Worm (Caenorhabditis elegans) whole organism, young adult: Measurements from ENCODE around the gene F53F4.12.

Experiments
- B0035.1 ChIP-seq: sonication (generic microtip); optimal IDR thresholded peaks from 2 replicates; lab custom pipeline; 2016; ENCODE audit warnings: missing genetic modification characterization, mild to moderate bottlenecking, missing compliant biosample characterization, missing genotype, missing genetic modification reagents
- C17E4.6 ChIP-seq: fragments of 200-800 bp; sonication (Bioruptor generic); IDR thresholded peaks from 2 replicates; pipeline ENCODE4 v1.3.6; 2022; ENCODE audit warnings: missing genetic modification reagents, missing genetic modification characterization, missing compliant biosample characterization
- F22D6.2 ChIP-seq: sonication (generic microtip); optimal IDR thresholded peaks from 2 replicates; lab custom pipeline; 2016; ENCODE audit warnings: mild to moderate bottlenecking, missing genetic modification characterization, missing compliant biosample characterization
- F37B4.10 ChIP-seq: fragments of 200-800 bp; sonication (Bioruptor generic); IDR thresholded peaks from 2 replicates; pipeline ENCODE4 v1.3.6; 2022; ENCODE audit warnings: missing genetic modification characterization, missing compliant biosample characterization
- F57C9.4 ChIP-seq: sonication (generic microtip); optimal IDR thresholded peaks from 2 replicates; lab custom pipeline; 2017; ENCODE audit warnings: mild to moderate bottlenecking, missing genetic modification characterization, missing compliant biosample characterization
- K11D2.4 ChIP-seq: fragments of 200-800 bp; sonication (Bioruptor generic); IDR thresholded peaks from 2 replicates; pipeline ENCODE4 v1.3.6; 2022; ENCODE audit warnings: missing genetic modification reagents, missing genetic modification characterization, missing compliant biosample characterization
- T07F8.4 ChIP-seq: sonication (generic microtip); optimal IDR thresholded peaks from 2 replicates; lab custom pipeline; 2016; ENCODE audit warnings: mild to moderate bottlenecking, missing genetic modification characterization, moderate library complexity, missing compliant biosample characterization
- T26A5.8 ChIP-seq: sonication (generic microtip); optimal IDR thresholded peaks from 2 replicates; lab custom pipeline; 2016; ENCODE audit warnings: missing genetic modification characterization, missing compliant biosample characterization
- Y53F4B.3 ChIP-seq: fragments of 200-800 bp; sonication (Bioruptor generic); IDR thresholded peaks from 2 replicates; pipeline ENCODE4 v1.3.6; 2022; ENCODE audit warnings: missing genetic modification reagents, missing genetic modification characterization, missing compliant biosample characterization
- Y67H2A.10 ChIP-seq: fragments of 200-800 bp; sonication (Bioruptor generic); conservative IDR thresholded peaks from 2 replicates; pipeline ENCODE4 v1.3.6; 2022; ENCODE audit warnings: missing genetic modification reagents, missing genetic modification characterization, missing compliant biosample characterization
- ZK185.1 ChIP-seq: sonication (generic microtip); optimal IDR thresholded peaks from 2 replicates; lab custom pipeline; 2016; ENCODE audit warnings: mild to moderate bottlenecking, missing genetic modification characterization, missing compliant biosample characterization; ENCODE audit not compliant: poor library complexity, severe bottlenecking
- akir-1 ChIP-seq: fragments of 200-800 bp; sonication (Bioruptor generic); optimal IDR thresholded peaks from 2 replicates; lab custom pipeline; 2018; ENCODE audit warnings: mild to moderate bottlenecking, missing genetic modification characterization, moderate library complexity, missing compliant biosample characterization
- attf-3 ChIP-seq: fragments of 200-800 bp; sonication (Bioruptor generic); conservative IDR thresholded peaks from 2 replicates; pipeline ENCODE4 v1.3.6; 2022; ENCODE audit warnings: missing genetic modification reagents, missing genetic modification characterization, missing compliant biosample characterization
- cebp-2 ChIP-seq: fragments of 200-800 bp; sonication (Bioruptor generic); IDR thresholded peaks from 2 replicates; pipeline ENCODE4 v1.3.6; 2022; ENCODE audit warnings: missing genetic modification characterization, missing compliant biosample characterization
- ceh-100 ChIP-seq: fragments of 200-800 bp; sonication (Bioruptor generic); IDR thresholded peaks from 2 replicates; pipeline ENCODE4 v1.3.6; 2022; ENCODE audit warnings: missing genetic modification reagents, missing genetic modification characterization, missing compliant biosample characterization
- ceh-27 ChIP-seq: fragments of 200-800 bp; sonication (Bioruptor generic); optimal IDR thresholded peaks from 2 replicates; lab custom pipeline; 2018; ENCODE audit warnings: mild to moderate bottlenecking, missing genetic modification characterization, moderate library complexity, missing compliant biosample characterization
- ceh-91 ChIP-seq: fragments of 200-800 bp; sonication (Bioruptor generic); IDR thresholded peaks from 2 replicates; pipeline ENCODE4 v1.3.6; 2022; ENCODE audit warnings: missing genetic modification reagents, missing genetic modification characterization, missing compliant biosample characterization
- chd-7 ChIP-seq: sonication (generic microtip); optimal IDR thresholded peaks from 2 replicates; lab custom pipeline; 2016; ENCODE audit warnings: mild to moderate bottlenecking, missing genetic modification characterization, moderate library complexity, missing compliant biosample characterization
- die-1 ChIP-seq: sonication (generic microtip); optimal IDR thresholded peaks from 2 replicates; lab custom pipeline; 2016; ENCODE audit warnings: missing genotype, mild to moderate bottlenecking, missing genetic modification characterization, missing compliant biosample characterization
- dpl-1 ChIP-seq: fragments of 150-350 bp; optimal IDR thresholded peaks from 2 replicates; lab custom pipeline; 2014; ENCODE audit warnings: missing biosample characterization, missing genetic modification reagents, missing genetic modification characterization
- ekl-4 ChIP-seq: fragments of 200-800 bp; sonication (Bioruptor generic); IDR thresholded peaks from 2 replicates; pipeline ENCODE4 v1.3.6; 2022; ENCODE audit warnings: missing genetic modification reagents, missing genetic modification characterization, missing compliant biosample characterization
- fkh-3 ChIP-seq: sonication (generic microtip); optimal IDR thresholded peaks from 2 replicates; lab custom pipeline; 2016; ENCODE audit warnings: mild to moderate bottlenecking, missing genetic modification characterization, missing compliant biosample characterization
- gei-17 ChIP-seq: fragments of 200-800 bp; sonication (Bioruptor generic); optimal IDR thresholded peaks from 2 replicates; lab custom pipeline; 2018; ENCODE audit warnings: mild to moderate bottlenecking, missing genetic modification characterization, missing compliant biosample characterization
- hsf-1 ChIP-seq: fragments of 200-800 bp; sonication (Bioruptor generic); IDR thresholded peaks from 2 replicates; pipeline ENCODE4 v1.3.6; 2022; ENCODE audit warnings: missing genetic modification reagents, missing genetic modification characterization, missing compliant biosample characterization
- lag-1 ChIP-seq: fragments of 200-800 bp; sonication (Bioruptor generic); IDR thresholded peaks from 2 replicates; pipeline ENCODE4 v1.3.6; 2022; ENCODE audit warnings: missing genetic modification reagents, missing genetic modification characterization, missing compliant biosample characterization
- lin-26 ChIP-seq: fragments of 200-800 bp; sonication (Bioruptor generic); IDR thresholded peaks from 2 replicates; pipeline ENCODE4 v1.3.6; 2022; ENCODE audit warnings: missing genetic modification reagents, missing genetic modification characterization, missing compliant biosample characterization
- lin-35 ChIP-seq, 3 experiments: fragments of 150-350 bp in 2 of 3; sonication (generic microtip) in 1 of 3; optimal IDR thresholded peaks; 2 replicates each; lab custom pipeline; 2014 to 2018; ENCODE audit warnings: missing biosample characterization in 3 of 3, missing genetic modification characterization in 3 of 3, missing genetic modification reagents in 3 of 3
- madf-6 ChIP-seq: fragments of 200-800 bp; sonication (Bioruptor generic); IDR thresholded peaks from 2 replicates; pipeline ENCODE4 v1.3.6; 2022; ENCODE audit warnings: missing genetic modification reagents, missing genetic modification characterization, missing compliant biosample characterization
- madf-8 ChIP-seq: fragments of 200-800 bp; sonication (Bioruptor generic); conservative IDR thresholded peaks from 2 replicates; pipeline ENCODE4 v1.3.6; 2022; ENCODE audit warnings: missing genetic modification reagents, missing genetic modification characterization, missing compliant biosample characterization
- mcd-1 ChIP-seq: fragments of 200-800 bp; sonication (Bioruptor generic); IDR thresholded peaks from 2 replicates; pipeline ENCODE4 v1.3.6; 2022; ENCODE audit warnings: missing genetic modification reagents, missing genetic modification characterization, missing compliant biosample characterization
- mel-28 ChIP-seq: sonication (generic microtip); optimal IDR thresholded peaks from 2 replicates; lab custom pipeline; 2016; ENCODE audit warnings: borderline replicate concordance, mild to moderate bottlenecking, missing genetic modification characterization, missing compliant biosample characterization
- mxl-1 ChIP-seq: sonication (generic microtip); optimal IDR thresholded peaks from 2 replicates; lab custom pipeline; 2016; ENCODE audit warnings: missing genetic modification characterization, missing compliant biosample characterization
- nfya-2 ChIP-seq: fragments of 200-800 bp; sonication (Bioruptor generic); IDR thresholded peaks from 2 replicates; pipeline ENCODE4 v1.3.6; 2022; ENCODE audit warnings: missing genetic modification reagents, missing genetic modification characterization, missing compliant biosample characterization
- nhr-179 ChIP-seq: sonication (generic microtip); optimal IDR thresholded peaks from 2 replicates; lab custom pipeline; 2016; ENCODE audit warnings: mild to moderate bottlenecking, missing genetic modification characterization, missing compliant biosample characterization
- nhr-27 ChIP-seq: fragments of 200-800 bp; sonication (Bioruptor generic); optimal IDR thresholded peaks from 2 replicates; lab custom pipeline; 2018; ENCODE audit warnings: mild to moderate bottlenecking, missing genetic modification characterization, moderate library complexity, missing compliant biosample characterization
- rec-8 ChIP-seq, 2 experiments: sonication (generic microtip); optimal IDR thresholded peaks; 2 replicates each; lab custom pipeline; 2016; ENCODE audit warnings: mild to moderate bottlenecking in 2 of 2, missing genetic modification characterization in 2 of 2, missing genetic modification reagents in 2 of 2, missing genotype in 2 of 2, missing biosample characterization in 1 of 2, missing compliant biosample characterization in 1 of 2, moderate library complexity in 1 of 2
- snpc-1.1 ChIP-seq: sonication (generic microtip); optimal IDR thresholded peaks from 2 replicates; lab custom pipeline; 2017; ENCODE audit warnings: missing genetic modification characterization, mild to moderate bottlenecking, missing compliant biosample characterization, antibody characterized with exemption, moderate library complexity, missing genotype, missing genetic modification reagents; ENCODE audit not compliant: insufficient read depth
- somi-1 ChIP-seq: fragments of 200-800 bp; sonication (Bioruptor generic); optimal IDR thresholded peaks from 2 replicates; lab custom pipeline; 2018; ENCODE audit warnings: mild to moderate bottlenecking, missing genetic modification characterization, missing compliant biosample characterization
- sptf-2 ChIP-seq: fragments of 200-800 bp; sonication (Bioruptor generic); optimal IDR thresholded peaks from 2 replicates; lab custom pipeline; 2018; ENCODE audit warnings: mild to moderate bottlenecking, missing genetic modification characterization, missing compliant biosample characterization
- tbp1 ChIP-seq: fragments of 200-800 bp; sonication (Bioruptor generic); optimal IDR thresholded peaks from 2 replicates; lab custom pipeline; 2018; ENCODE audit warnings: mild to moderate bottlenecking, missing genetic modification characterization, missing compliant biosample characterization
- unc-62 ChIP-seq: fragments of 150-350 bp; optimal IDR thresholded peaks from 2 replicates; lab custom pipeline; 2014; ENCODE audit warnings: missing biosample characterization, missing genetic modification reagents, missing genetic modification characterization
- xnd-1 ChIP-seq: sonication (generic microtip); optimal IDR thresholded peaks from 2 replicates; lab custom pipeline; 2016; ENCODE audit warnings: missing genotype, missing genetic modification reagents, missing genetic modification characterization, missing compliant biosample characterization
- zim-3 ChIP-seq: sonication (generic microtip); optimal IDR thresholded peaks from 2 replicates; lab custom pipeline; 2017; ENCODE audit warnings: mild to moderate bottlenecking, missing genetic modification characterization, moderate library complexity, missing compliant biosample characterization
- ztf-28 ChIP-seq: fragments of 200-800 bp; sonication (Bioruptor generic); IDR thresholded peaks from 2 replicates; pipeline ENCODE4 v1.3.6; 2022; ENCODE audit warnings: missing genetic modification reagents, missing genetic modification characterization, missing compliant biosample characterization

F53F4.12 gene

ce11 chrV:13655202-13655764, 29.4 kb downstream of the F53F4.12 start (continued):
- TF ChIP-seq xnd-1 (no peak), ceh-27 (peak; percentile 33), T07F8.4 (no peak), rec-8 (tag; optimal IDR thresholded peaks at IDR 0.05; lab: Kevin White, UChicago) (no peak)

DNA sequence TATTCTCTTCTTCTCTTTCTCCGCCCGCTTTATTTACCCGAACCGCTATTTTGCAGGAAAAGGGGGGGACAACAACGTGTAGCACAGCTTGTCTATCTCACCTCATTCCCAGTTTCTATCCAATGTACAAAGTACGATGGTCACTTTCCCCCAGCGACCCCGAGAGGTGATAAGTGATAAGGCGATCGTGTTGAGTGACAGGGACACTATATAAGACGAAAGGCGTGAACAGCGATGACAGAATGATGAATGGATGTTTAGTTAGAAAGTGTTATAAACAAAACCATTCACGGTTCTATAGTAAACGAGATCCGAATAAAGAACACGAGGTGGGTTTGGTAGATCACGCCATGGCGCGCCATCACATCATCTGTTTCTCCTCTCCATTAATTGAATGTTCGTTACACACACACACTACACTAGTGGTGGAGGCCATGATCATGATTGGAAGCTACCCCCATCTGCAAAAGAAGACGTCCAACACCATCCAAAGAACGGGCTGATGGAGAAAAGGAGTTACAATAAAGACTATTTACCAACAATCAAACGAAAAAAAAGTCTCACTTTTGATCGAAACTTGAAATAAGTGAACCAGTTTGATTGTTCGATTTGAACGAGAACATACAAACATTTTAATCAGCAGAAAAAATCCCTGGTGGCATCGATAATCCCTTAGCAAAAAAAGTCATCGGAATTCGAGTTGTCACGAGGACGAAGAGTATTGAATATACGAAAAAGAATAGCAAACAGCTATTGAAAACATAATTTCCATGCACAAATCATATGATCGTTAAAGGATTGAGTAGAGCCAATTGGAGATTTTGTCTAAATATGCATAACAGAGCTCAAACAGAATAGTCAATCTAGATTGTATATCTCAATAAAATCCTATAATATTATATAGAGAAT, 30.8 kb downstream of the F53F4.12 start:
- TF ChIP-seq T07F8.4 (no peak), akir-1 (GFP tag; lab: Kevin White, UChicago) (peak; percentile 45), zim-3 (tag; lab: Kevin White, UChicago) (no peak), ztf-28 (GFP tag; lab: Robert Waterston, UW) (no peak), F37B4.10 (GFP tag; lab: Robert Waterston, UW) (no peak), chd-7 (peak; percentile 69), ceh-100 (no peak), ekl-4 (GFP tag; lab: Robert Waterston, UW) (peak; percentile 38; the same call in 1 of the 2 replicates), mxl-1 (tag; lab: Kevin White, UChicago) (no peak), die-1 (tag; lab: Kevin White, UChicago) (peak; percentile 29), sptf-2 (GFP tag; lab: Kevin White, UChicago) (no peak), T26A5.8 (tag; lab: Kevin White, UChicago) (no peak), madf-6 (GFP tag; lab: Robert Waterston, UW) (no peak; the same call in none of the 2 replicates), ceh-91 (GFP tag; lab: Robert Waterston, UW) (no peak), tbp1 (GFP tag; lab: Kevin White, UChicago) (peak; percentile 59), unc-62 (GFP tag; lab: Kevin White, UChicago) (peak; percentile 35), somi-1 (peak; percentile 48), F57C9.4 (tag; lab: Kevin White, UChicago) (no peak), dpl-1 (no peak), madf-8 (GFP tag; lab: Robert Waterston, UW) (no peak), lin-35 (GFP tag; optimal IDR thresholded peaks at IDR 0.05; lab: Kevin White, UChicago) (no peak), nhr-27 (tag; lab: Kevin White, UChicago) (no peak), gei-17 (no peak), K11D2.4 (GFP tag; lab: Robert Waterston, UW) (no peak; the same call in 1 of the 2 replicates), mcd-1 (GFP tag; lab: Robert Waterston, UW) (peak; percentile 44; the same call in 1 of the 2 replicates), Y53F4B.3 (GFP tag; lab: Robert Waterston, UW) (no peak), nhr-179 (tag; lab: Kevin White, UChicago) (no peak), hsf-1 (GFP tag; lab: Robert Waterston, UW) (0 out of 2 replicates have a peak, but pooled peaks have one; percentile 7), nfya-2 (GFP tag; lab: Robert Waterston, UW) (0 out of 2 replicates have a peak, but pooled peaks have one; percentile 11), C17E4.6 (GFP tag; lab: Robert Waterston, UW) (no peak), fkh-3 (tag; lab: Kevin White, UChicago) (no peak), ceh-27 (no peak), mel-28 (no peak), ZK185.1 (tag; lab: Kevin White, UChicago) (peak; percentile 9), F22D6.2 (tag; lab: Kevin White, UChicago) (peak; percentile 56), snpc-1.1 (no peak), Y67H2A.10 (no peak), cebp-2 (GFP tag; lab: Robert Waterston, UW) (no peak), B0035.1 (tag; lab: Kevin White, UChicago) (no peak), attf-3 (GFP tag; lab: Robert Waterston, UW) (no peak), lag-1 (GFP tag; lab: Robert Waterston, UW) (no peak), lin-26 (peak; percentile 62)
